Fruit fly (Drosophila melanogaster): ENCODE measurements around the gene CG15357.

CG15357 gene

DNA sequence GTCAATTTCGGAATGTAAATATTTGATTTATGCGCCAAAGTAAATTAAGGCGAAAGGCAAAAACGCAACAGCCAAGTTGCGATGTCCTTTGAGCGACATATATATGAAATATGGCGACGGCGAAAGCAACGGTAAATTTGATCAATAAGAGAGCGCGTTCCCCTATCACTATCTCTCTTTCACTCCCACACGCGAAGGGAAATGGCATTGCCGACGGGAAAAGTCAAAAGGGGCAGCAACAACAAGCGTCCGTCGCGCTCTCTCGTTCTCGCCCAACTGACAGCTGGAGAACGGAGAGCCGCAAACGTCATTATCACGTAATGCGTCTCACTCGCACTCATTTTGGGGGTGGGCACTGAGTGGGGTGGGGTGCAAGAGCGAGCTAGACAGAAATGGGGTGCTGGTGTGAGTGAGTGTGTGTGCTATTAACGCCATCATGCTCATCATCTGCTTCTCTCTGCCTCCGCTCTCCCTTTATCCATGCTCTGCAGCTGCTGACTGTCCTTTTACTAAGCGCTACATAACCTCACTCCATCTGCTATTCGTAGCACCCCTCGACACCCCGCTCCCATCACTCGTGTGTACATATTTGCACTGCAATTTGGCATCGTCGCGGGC, 24.9 kb upstream of the CG15357 start, which contains the start of gene erm (continued):
- TF ChIP-seq fd96Cb (tag; optimal IDR thresholded peaks at IDR 0.05) (no peak), nerfin-1 (tag; optimal IDR thresholded peaks at IDR 0.05) (peak; percentile 50), Dll (GFP tag; IDR thresholded peaks at IDR 0.05; ENCODE audit: partially characterized antibody) (no peak), Adf1 (GFP tag; IDR thresholded peaks at IDR 0.05) (peak; percentile 91), dysf (GFP tag; IDR thresholded peaks at IDR 0.05) (no peak), Usf (GFP tag; optimal IDR thresholded peaks at IDR 0.05) (no peak), CG3407 (GFP tag; optimal IDR thresholded peaks at IDR 0.05) (peak; percentile 15), gfzf (GFP tag; optimal IDR thresholded peaks at IDR 0.05) (no peak), BEAF-32 (GFP tag; optimal IDR thresholded peaks at IDR 0.05) (no peak), insv (GFP tag; optimal IDR thresholded peaks at IDR 0.05) (peak in 1 of 2 experiments; percentile 85), CG10431 (GFP tag; optimal IDR thresholded peaks at IDR 0.05) (no peak), abd-A (tag; optimal IDR thresholded peaks at IDR 0.05) (peak; percentile 78), bigmax (GFP tag; optimal IDR thresholded peaks at IDR 0.05) (peak; percentile 84), MESR4 (GFP tag; optimal IDR thresholded peaks at IDR 0.05) (no peak), seq (GFP tag; IDR thresholded peaks at IDR 0.05) (peak; percentile 90), CG4282 (GFP tag; optimal IDR thresholded peaks at IDR 0.05) (no peak), Elba2 (GFP tag; optimal IDR thresholded peaks at IDR 0.05) (peak; percentile 57), CG8924 (tag; optimal IDR thresholded peaks at IDR 0.05) (no peak), zen (tag; optimal IDR thresholded peaks at IDR 0.05) (peak; percentile 57), CG4360 (GFP tag; IDR thresholded peaks at IDR 0.05) (peak; percentile 98), HmgD (GFP tag; optimal IDR thresholded peaks at IDR 0.05) (no peak), oc (tag; optimal IDR thresholded peaks at IDR 0.05) (peak; percentile 74), CG7963 (GFP tag; IDR thresholded peaks at IDR 0.05; ENCODE audit: partially characterized antibody) (no peak), z (GFP tag; IDR thresholded peaks at IDR 0.05) (peak; percentile 67; the same call in 1 of the 3 replicates), bab2 (GFP tag; optimal IDR thresholded peaks at IDR 0.05) (no peak), TFAM (GFP tag; optimal IDR thresholded peaks at IDR 0.05) (no peak), Mad (GFP tag; optimal IDR thresholded peaks at IDR 0.05) (no peak), gcm2 (GFP tag; optimal IDR thresholded peaks at IDR 0.05) (no peak), az2 (GFP tag; optimal IDR thresholded peaks at IDR 0.05) (no peak), CG4730 (GFP tag; IDR thresholded peaks at IDR 0.05) (no peak), Spps (tag; optimal IDR thresholded peaks at IDR 0.05) (no peak), crol (GFP tag; IDR thresholded peaks at IDR 0.05) (peak; percentile 91), zf30C (GFP tag; optimal IDR thresholded peaks at IDR 0.05) (no peak), rib (GFP tag; IDR thresholded peaks at IDR 0.05) (no peak), HLH4C (GFP tag; IDR thresholded peaks at IDR 0.05; ENCODE audit: partially characterized antibody) (0 out of 3 replicates have a peak, but pooled peaks have one; percentile 28), ci (GFP tag; IDR thresholded peaks at IDR 0.05) (0 out of 3 replicates have a peak, but pooled peaks have one; percentile 16), Vsx1 (GFP tag; optimal IDR thresholded peaks at IDR 0.05) (peak; percentile 61), ac (GFP tag; optimal IDR thresholded peaks at IDR 0.05) (peak; percentile 19), phol (tag; optimal IDR thresholded peaks at IDR 0.05) (peak; percentile 61), E2f2 (GFP tag; IDR thresholded peaks at IDR 0.05) (no peak), nerfin-2 (GFP tag; IDR thresholded peaks at IDR 0.05; ENCODE audit: partially characterized antibody) (peak; percentile 31; the same call in 1 of the 2 replicates), chm (GFP tag; IDR thresholded peaks at IDR 0.05) (no peak), CG10366 (GFP tag; IDR thresholded peaks at IDR 0.05) (no peak), onecut (GFP tag; IDR thresholded peaks at IDR 0.05) (peak; percentile 42), dati (GFP tag; IDR thresholded peaks at IDR 0.05) (no peak), CG34422 (GFP tag; IDR thresholded peaks at IDR 0.05) (0 out of 3 replicates have a peak, but pooled peaks have one; percentile 17), sr (GFP tag; IDR thresholded peaks at IDR 0.05) (peak; percentile 60; the same call in 2 of the 3 replicates), chinmo (GFP tag; IDR thresholded peaks at IDR 0.05; ENCODE audit: partially characterized antibody) (0 out of 4 replicates have a peak, but pooled peaks have one; percentile 59), sisA (GFP tag; IDR thresholded peaks at IDR 0.05) (no peak), Ptx1 (GFP tag; IDR thresholded peaks at IDR 0.05) (no peak)
